Fruit fly (Drosophila melanogaster) S2 (cell line): ENCODE measurements around the gene Targ2.

Experiments used
- CG8478 ChIP-seq: fragments of >200 bp; optimal IDR thresholded peaks from 2 replicates; lab custom pipeline; 2018
- CTCF ChIP-seq, 2 experiments: fragments of >200 bp; optimal IDR thresholded peaks; 2 replicates each; lab custom pipeline; 2018

dm6 chr3L:21224274-21224673 is 21.2 kb upstream of the Targ2 start:
- TF ChIP-seq CG8478 (no peak), CTCF (optimal IDR thresholded peaks at IDR 0.05; lab: Kevin White, UChicago) (no peak)
